Worm (Caenorhabditis elegans): ENCODE results near the gene T02C1.2.

ce11 chrIII:9300670-9301069 is 49.8 kb downstream of the T02C1.2 start:
- TF ChIP-seq ceh-82 (tag; optimal IDR thresholded peaks at IDR 0.05) (no peak), nhr-237 (tag; optimal IDR thresholded peaks at IDR 0.05) (no peak)
